Fruit fly (Drosophila melanogaster) whole organism, embryonic: ENCODE results near the gene shv.

Source experiments
- CG10267 ChIP-seq: fragments of 200-800 bp; sonication (Bioruptor generic); optimal IDR thresholded peaks from 2 replicates; lab custom pipeline; 2018; ENCODE audit warnings: missing biosample characterization, mild to moderate bottlenecking, missing genetic modification characterization, moderate library complexity
- CG11560 ChIP-seq: fragments of 200-800 bp; sonication (Bioruptor generic); IDR thresholded peaks from 3 replicates; pipeline ENCODE4 v1.3.6; 2022; ENCODE audit warnings: missing biosample characterization, missing genetic modification characterization
- CG11723 ChIP-seq: fragments of 200-800 bp; sonication (Bioruptor generic); optimal IDR thresholded peaks from 2 replicates; lab custom pipeline; 2017; ENCODE audit warnings: missing biosample characterization, mild to moderate bottlenecking, missing genetic modification characterization
- CG12299 ChIP-seq: fragments of 200-800 bp; sonication (Bioruptor generic); optimal IDR thresholded peaks from 2 replicates; lab custom pipeline; 2018; ENCODE audit warnings: missing biosample characterization, mild to moderate bottlenecking, missing genetic modification characterization
- CG13296 ChIP-seq: fragments of 200-800 bp; sonication (Bioruptor generic); optimal IDR thresholded peaks from 3 replicates; lab custom pipeline; 2018; ENCODE audit warnings: missing biosample characterization, mild to moderate bottlenecking, missing genetic modification characterization
- CG14014 ChIP-seq: fragments of 200-800 bp; sonication (Bioruptor generic); IDR thresholded peaks from 2 replicates; pipeline ENCODE4 v1.3.6; 2022; ENCODE audit warnings: missing biosample characterization, missing genetic modification characterization
- CG14710 ChIP-seq: fragments of 200-800 bp; sonication (Bioruptor generic); optimal IDR thresholded peaks from 3 replicates; lab custom pipeline; 2019; ENCODE audit warnings: missing biosample characterization, mild to moderate bottlenecking, missing genetic modification characterization, moderate library complexity
- CG15601 ChIP-seq: fragments of 200-800 bp; sonication (Bioruptor generic); optimal IDR thresholded peaks from 3 replicates; lab custom pipeline; 2019; ENCODE audit warnings: missing biosample characterization, mild to moderate bottlenecking, missing genetic modification characterization, moderate library complexity
- CG16863 ChIP-seq: fragments of 200-800 bp; sonication (Bioruptor generic); optimal IDR thresholded peaks from 3 replicates; lab custom pipeline; 2016; ENCODE audit warnings: missing biosample characterization, missing genetic modification characterization
- CG17361 ChIP-seq: fragments of 200-800 bp; sonication (Bioruptor generic); IDR thresholded peaks from 3 replicates; pipeline ENCODE4 v1.3.6; 2022; ENCODE audit warnings: missing biosample characterization, missing genetic modification characterization
- CG17829 ChIP-seq: fragments of 200-800 bp; optimal IDR thresholded peaks from 2 replicates; lab custom pipeline; 2019; ENCODE audit warnings: missing biosample characterization, mild to moderate bottlenecking, missing genetic modification characterization, moderate library complexity
- CG18262 ChIP-seq: fragments of 200-800 bp; optimal IDR thresholded peaks from 3 replicates; lab custom pipeline; 2019; ENCODE audit warnings: missing biosample characterization, mild to moderate bottlenecking, missing genetic modification characterization, moderate library complexity
- CG3726 ChIP-seq: fragments of 200-800 bp; sonication (Bioruptor generic); IDR thresholded peaks from 3 replicates; pipeline ENCODE4, ENCODE4 v1.3.6; 2022; ENCODE audit warnings: missing biosample characterization, missing genetic modification characterization
- CG3847 ChIP-seq: fragments of 200-800 bp; sonication (Bioruptor generic); IDR thresholded peaks from 2 replicates; pipeline ENCODE4 v1.3.6; 2022; ENCODE audit warnings: missing biosample characterization, missing genetic modification characterization
- CG3995 ChIP-seq: fragments of 200-800 bp; sonication (Bioruptor generic); optimal IDR thresholded peaks from 3 replicates; lab custom pipeline; 2016; ENCODE audit warnings: missing biosample characterization, missing genetic modification characterization
- CG4617 ChIP-seq: fragments of 200-800 bp; sonication (Bioruptor generic); optimal IDR thresholded peaks from 3 replicates; lab custom pipeline; 2016; ENCODE audit warnings: missing biosample characterization, missing genetic modification characterization, borderline replicate concordance
- CG5180 ChIP-seq: fragments of 200-800 bp; sonication (Bioruptor generic); optimal IDR thresholded peaks from 3 replicates; lab custom pipeline; 2017; ENCODE audit warnings: missing biosample characterization, missing genetic modification characterization, mild to moderate bottlenecking, moderate library complexity, missing genetic modification reagents
- CG5245 ChIP-seq: fragments of 200-800 bp; sonication (Bioruptor generic); optimal IDR thresholded peaks from 3 replicates; lab custom pipeline; 2016; ENCODE audit warnings: missing biosample characterization, missing genetic modification characterization
- CG6175 ChIP-seq: fragments of 200-800 bp; sonication (Bioruptor generic); IDR thresholded peaks from 3 replicates; pipeline ENCODE4 v1.3.6; 2022; ENCODE audit warnings: missing biosample characterization, missing genetic modification characterization
- CG6254 ChIP-seq: fragments of 200-800 bp; sonication (Bioruptor generic); optimal IDR thresholded peaks from 3 replicates; lab custom pipeline; 2017; ENCODE audit warnings: mild to moderate bottlenecking, missing biosample characterization, missing genetic modification reagents, missing genetic modification characterization
- CG7839 ChIP-seq: fragments of 200-800 bp; sonication (Bioruptor generic); optimal IDR thresholded peaks from 3 replicates; lab custom pipeline; 2018; ENCODE audit warnings: missing biosample characterization, mild to moderate bottlenecking, missing genetic modification characterization, moderate library complexity
- CG7928 ChIP-seq: fragments of 200-800 bp; sonication (Bioruptor generic); optimal IDR thresholded peaks from 2 replicates; lab custom pipeline; 2017; ENCODE audit warnings: missing biosample characterization, mild to moderate bottlenecking, missing genetic modification characterization
- CG8089 ChIP-seq: fragments of 200-800 bp; sonication (Bioruptor generic); optimal IDR thresholded peaks from 3 replicates; lab custom pipeline; 2016; ENCODE audit warnings: missing biosample characterization, missing genetic modification characterization
- CG9932 ChIP-seq: fragments of 200-800 bp; sonication (Bioruptor generic); IDR thresholded peaks from 2 replicates; pipeline ENCODE4 v1.3.6; 2022; ENCODE audit warnings: missing biosample characterization, missing genetic modification characterization
- CoRest ChIP-seq: fragments of 200-800 bp; sonication (Bioruptor generic); optimal IDR thresholded peaks from 3 replicates; lab custom pipeline; 2018; ENCODE audit warnings: missing biosample characterization, mild to moderate bottlenecking, missing genetic modification characterization, moderate library complexity
- Dek ChIP-seq: fragments of 200-800 bp; sonication (Bioruptor generic); optimal IDR thresholded peaks from 3 replicates; lab custom pipeline; 2019; ENCODE audit warnings: missing biosample characterization, mild to moderate bottlenecking, missing genetic modification characterization, moderate library complexity
- Elba2 ChIP-seq: fragments of 200-800 bp; sonication (Bioruptor generic); optimal IDR thresholded peaks from 3 replicates; lab custom pipeline; 2016; ENCODE audit warnings: missing biosample characterization, missing genetic modification characterization
- Fer2 ChIP-seq: fragments of 200-800 bp; sonication (Bioruptor generic); optimal IDR thresholded peaks from 2 replicates; lab custom pipeline; 2018; ENCODE audit warnings: missing biosample characterization, mild to moderate bottlenecking, missing genetic modification characterization, moderate library complexity
- MTF-1 ChIP-seq: fragments of 200-800 bp; sonication (Bioruptor generic); optimal IDR thresholded peaks from 2 replicates; lab custom pipeline; 2018; ENCODE audit warnings: missing biosample characterization, mild to moderate bottlenecking, missing genetic modification characterization, borderline replicate concordance
- Scr ChIP-seq: fragments of 200-800 bp; sonication (Bioruptor generic); IDR thresholded peaks from 2 replicates; pipeline ENCODE4 v1.3.6; 2022; ENCODE audit warnings: missing biosample characterization, missing genetic modification characterization; ENCODE audit not compliant: partially characterized antibody
- Stat92E ChIP-seq, 3 experiments: fragments of >200 bp in 2 of 3; fragments of 200-800 bp in 1 of 3; sonication (Bioruptor generic) in 1 of 3; optimal IDR thresholded peaks; 2 replicates each; lab custom pipeline; 2017 to 2019; ENCODE audit warnings: missing biosample characterization in 3 of 3, missing genetic modification characterization in 3 of 3, mild to moderate bottlenecking in 1 of 3, moderate library complexity in 1 of 3
- chif ChIP-seq, 2 experiments: fragments of 200-800 bp; sonication (Bioruptor generic); optimal IDR thresholded peaks; 3 replicates each; lab custom pipeline; 2016; ENCODE audit warnings: missing biosample characterization in 2 of 2, missing genetic modification characterization in 2 of 2
- crp ChIP-seq, 2 experiments: fragments of 200-800 bp; sonication (Bioruptor generic); optimal IDR thresholded peaks; 2 replicates in 1 of 2; 3 replicates in 1 of 2; lab custom pipeline; 2017; ENCODE audit warnings: missing biosample characterization in 2 of 2, missing genetic modification characterization in 2 of 2, mild to moderate bottlenecking in 1 of 2, moderate library complexity in 1 of 2
- jigr1 ChIP-seq: fragments of 200-800 bp; sonication (Bioruptor generic); IDR thresholded peaks from 3 replicates; pipeline ENCODE4 v1.3.6; 2022; ENCODE audit warnings: missing biosample characterization, missing genetic modification characterization
- ken ChIP-seq: fragments of 200-800 bp; sonication (Bioruptor generic); IDR thresholded peaks from 3 replicates; pipeline ENCODE4 v1.3.6; 2022; ENCODE audit warnings: missing biosample characterization, missing genetic modification characterization
- kni ChIP-seq: fragments of 200-800 bp; sonication (Bioruptor generic); optimal IDR thresholded peaks from 3 replicates; lab custom pipeline; 2017; ENCODE audit warnings: mild to moderate bottlenecking, missing biosample characterization, missing genetic modification reagents, missing genetic modification characterization
- knrl ChIP-seq: fragments of 200-800 bp; sonication (Bioruptor generic); IDR thresholded peaks from 3 replicates; pipeline ENCODE4 v1.3.6; 2022; ENCODE audit warnings: missing biosample characterization, missing genetic modification characterization; ENCODE audit not compliant: partially characterized antibody
- lilli ChIP-seq: fragments of 200-800 bp; sonication (Bioruptor generic); optimal IDR thresholded peaks from 3 replicates; lab custom pipeline; 2016; ENCODE audit warnings: missing biosample characterization, missing genetic modification characterization
- nmo ChIP-seq: fragments of 200-800 bp; sonication (Bioruptor generic); optimal IDR thresholded peaks from 2 replicates; lab custom pipeline; 2018; ENCODE audit warnings: missing biosample characterization, mild to moderate bottlenecking, missing genetic modification characterization, moderate library complexity
- otp ChIP-seq: fragments of 200-800 bp; sonication (Bioruptor generic); IDR thresholded peaks from 3 replicates; pipeline ENCODE4, ENCODE4 v1.3.6; 2022; ENCODE audit warnings: missing biosample characterization, missing genetic modification characterization
- pzg ChIP-seq: fragments of 200-800 bp; sonication (Bioruptor generic); optimal IDR thresholded peaks from 3 replicates; lab custom pipeline; 2018; ENCODE audit warnings: missing biosample characterization, mild to moderate bottlenecking, missing genetic modification characterization, moderate library complexity
- sens ChIP-seq: fragments of 200-800 bp; sonication (Bioruptor generic); peaks from one replicate; lab custom pipeline; 2016; ENCODE audit warnings: missing biosample characterization, missing genetic modification characterization
- stwl ChIP-seq: fragments of 200-800 bp; sonication (Bioruptor generic); optimal IDR thresholded peaks from 3 replicates; lab custom pipeline; 2018; ENCODE audit warnings: missing biosample characterization, mild to moderate bottlenecking, missing genetic modification characterization, moderate library complexity
- tio ChIP-seq: fragments of 200-800 bp; sonication (Bioruptor generic); optimal IDR thresholded peaks from 2 replicates; lab custom pipeline; 2017; ENCODE audit warnings: missing biosample characterization, missing genetic modification characterization, inconsistent platforms
- trem ChIP-seq: fragments of 200-800 bp; optimal IDR thresholded peaks from 3 replicates; lab custom pipeline; 2019; ENCODE audit warnings: missing biosample characterization, mild to moderate bottlenecking, missing genetic modification characterization, moderate library complexity
- twi ChIP-seq: fragments of 200-800 bp; optimal IDR thresholded peaks from 2 replicates; lab custom pipeline; 2019; ENCODE audit warnings: missing biosample characterization, mild to moderate bottlenecking, missing genetic modification characterization, moderate library complexity
- unc-4 ChIP-seq: fragments of 200-800 bp; sonication (Bioruptor generic); IDR thresholded peaks from 2 replicates; pipeline ENCODE4 v1.3.6; 2022; ENCODE audit warnings: missing biosample characterization, missing genetic modification characterization; ENCODE audit not compliant: partially characterized antibody

Gene shv

DNA sequence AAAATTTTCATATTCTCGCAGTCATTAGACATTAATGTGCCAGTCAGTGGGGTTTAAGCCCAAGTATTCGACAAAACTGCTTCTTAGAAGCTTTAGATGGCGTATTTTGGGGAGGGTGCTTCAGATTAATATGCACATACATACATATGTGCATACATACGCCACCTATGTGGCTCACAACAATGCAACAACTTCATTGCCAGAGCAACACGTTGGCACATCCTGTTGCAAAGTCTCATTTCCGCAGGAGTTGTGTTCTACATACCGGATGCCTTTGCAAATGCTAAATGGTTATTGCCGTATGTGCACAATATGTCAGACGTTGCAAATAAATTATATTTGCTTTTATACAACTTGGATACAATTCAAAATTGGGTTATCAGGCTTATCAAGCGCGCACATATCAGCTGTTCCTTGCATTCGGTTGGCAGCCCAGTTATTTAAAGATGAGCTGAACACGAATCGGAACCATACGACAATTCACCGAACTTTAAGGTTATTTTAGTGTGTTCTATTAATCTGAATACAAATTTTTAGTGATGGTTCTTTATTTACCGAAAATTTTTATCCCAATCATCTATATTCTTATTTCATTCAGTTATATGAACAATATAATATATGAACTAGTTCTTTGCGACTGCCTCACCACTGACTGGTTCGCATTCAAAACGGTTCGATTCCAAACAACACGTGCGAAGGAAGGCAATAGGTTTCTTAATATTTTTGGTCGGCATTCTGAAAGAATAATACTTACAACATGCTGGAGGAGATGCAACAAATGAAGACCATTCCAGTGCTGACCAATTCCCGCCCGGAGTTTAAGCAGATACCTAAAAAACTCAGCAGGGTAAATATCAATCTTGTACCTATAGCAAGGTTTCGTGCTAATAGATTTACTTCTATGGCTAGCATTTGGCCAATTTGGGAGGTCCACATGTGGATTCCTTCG is 49.0 kb upstream of the shv start, which contains the start of gene Polr1B (continued):
- TF ChIP-seq Fer2 (tag; lab: Kevin White, UChicago), result no peak
- TF ChIP-seq CG11723 (GFP tag; lab: Kevin White, UChicago), result no peak
- peak; percentile 27 for TF ChIP-seq stwl (tag; lab: Kevin White, UChicago)
- no peak for TF ChIP-seq CG6175 (GFP tag; lab: Robert Waterston, UW)
- peak; percentile 38 for TF ChIP-seq Elba2 (GFP tag; lab: Kevin White, UChicago)
- no peak for TF ChIP-seq CG7839 (tag; lab: Kevin White, UChicago)
- TF ChIP-seq CG17361, result no peak; the same call in 2 of the 3 replicates
- TF ChIP-seq Stat92E (GFP tag; optimal IDR thresholded peaks at IDR 0.05; lab: Kevin White, UChicago), result peak in 1 of 3 experiments; percentile 48
- TF ChIP-seq CG15601, result peak; percentile 41
- peak; percentile 26 for TF ChIP-seq CG4617 (GFP tag; lab: Kevin White, UChicago)
- no peak for TF ChIP-seq otp (GFP tag; lab: Robert Waterston, UW)
- TF ChIP-seq CG17829 (tag; lab: Kevin White, UChicago), result peak; percentile 36
- no peak for TF ChIP-seq MTF-1 (GFP tag; lab: Kevin White, UChicago)
- no peak for TF ChIP-seq CG3726
- no peak for TF ChIP-seq CG5245
- peak; percentile 74 for TF ChIP-seq pzg (GFP tag; lab: Kevin White, UChicago)
- TF ChIP-seq CG12299, result peak; percentile 19
- no peak for TF ChIP-seq CoRest (tag; lab: Kevin White, UChicago)
- TF ChIP-seq Dek, result peak; percentile 27
- peak; percentile 62; the same call in 1 of the 2 replicates for TF ChIP-seq CG3847 (GFP tag; lab: Robert Waterston, UW)
- TF ChIP-seq CG13296 (GFP tag; lab: Kevin White, UChicago), result no peak
- peak; percentile 34 for TF ChIP-seq kni
- peak; percentile 24 for TF ChIP-seq CG18262 (tag; lab: Kevin White, UChicago)
- TF ChIP-seq CG16863 (GFP tag; lab: Kevin White, UChicago), result no peak
- TF ChIP-seq knrl, result peak; percentile 78
- peak; percentile 50 for TF ChIP-seq nmo
- no peak for TF ChIP-seq CG6254 (GFP tag; lab: Kevin White, UChicago)
- TF ChIP-seq tio (GFP tag; lab: Kevin White, UChicago), result no peak
- TF ChIP-seq sens (GFP tag; lab: Kevin White, UChicago), result peak; percentile 80
- TF ChIP-seq twi (tag; lab: Kevin White, UChicago), result peak; percentile 1
- peak; percentile 71 for TF ChIP-seq CG14710 (tag; lab: Kevin White, UChicago)
- TF ChIP-seq ken, result no peak
- TF ChIP-seq lilli (GFP tag; lab: Kevin White, UChicago), result peak; percentile 16
- peak; percentile 69 for TF ChIP-seq Scr (GFP tag; lab: Robert Waterston, UW)
- TF ChIP-seq unc-4 (GFP tag; lab: Robert Waterston, UW), result peak; percentile 48; the same call in 1 of the 2 replicates
- no peak for TF ChIP-seq CG7928 (GFP tag; lab: Kevin White, UChicago)
- TF ChIP-seq crp (GFP tag; optimal IDR thresholded peaks at IDR 0.05; lab: Kevin White, UChicago), result peak; percentile 85 to 98
- TF ChIP-seq CG11560 (tag; lab: Robert Waterston, UW), result no peak
- no peak for TF ChIP-seq jigr1
- peak; percentile 46 for TF ChIP-seq CG10267 (tag; lab: Kevin White, UChicago)
- no peak for TF ChIP-seq chif (GFP tag; optimal IDR thresholded peaks at IDR 0.05; lab: Kevin White, UChicago)
- TF ChIP-seq CG5180 (GFP tag; lab: Kevin White, UChicago), result peak; percentile 91
- no peak for TF ChIP-seq CG3995 (GFP tag; lab: Kevin White, UChicago)
- TF ChIP-seq CG14014 (GFP tag; lab: Robert Waterston, UW), result no peak
- peak; percentile 100 for TF ChIP-seq trem (tag; lab: Kevin White, UChicago)
- peak; percentile 6; the same call in 1 of the 2 replicates for TF ChIP-seq CG9932 (GFP tag; lab: Robert Waterston, UW)
- no peak for TF ChIP-seq CG8089
